Worm (Caenorhabditis elegans) whole organism, young adult: ENCODE data around the gene C46C2.5.

Source experiments
- B0261.1 ChIP-seq: sonication (generic microtip); optimal IDR thresholded peaks from 2 replicates; lab custom pipeline; 2016; ENCODE audit warnings: mild to moderate bottlenecking, missing genetic modification characterization, moderate library complexity, missing compliant biosample characterization
- F37B4.10 ChIP-seq: fragments of 200-800 bp; sonication (Bioruptor generic); IDR thresholded peaks from 2 replicates; pipeline ENCODE4 v1.3.6; 2022; ENCODE audit warnings: missing genetic modification characterization, missing compliant biosample characterization
- T07F8.4 ChIP-seq: sonication (generic microtip); optimal IDR thresholded peaks from 2 replicates; lab custom pipeline; 2016; ENCODE audit warnings: mild to moderate bottlenecking, missing genetic modification characterization, moderate library complexity, missing compliant biosample characterization
- athp-1 ChIP-seq: sonication (generic microtip); optimal IDR thresholded peaks from 2 replicates; lab custom pipeline; 2017; ENCODE audit warnings: mild to moderate bottlenecking, missing genetic modification characterization, missing compliant biosample characterization
- ekl-4 ChIP-seq: fragments of 200-800 bp; sonication (Bioruptor generic); IDR thresholded peaks from 2 replicates; pipeline ENCODE4 v1.3.6; 2022; ENCODE audit warnings: missing genetic modification reagents, missing genetic modification characterization, missing compliant biosample characterization
- lin-26 ChIP-seq: fragments of 200-800 bp; sonication (Bioruptor generic); IDR thresholded peaks from 2 replicates; pipeline ENCODE4 v1.3.6; 2022; ENCODE audit warnings: missing genetic modification reagents, missing genetic modification characterization, missing compliant biosample characterization
- repo-1 ChIP-seq: sonication (generic microtip); optimal IDR thresholded peaks from 2 replicates; lab custom pipeline; 2017; ENCODE audit warnings: mild to moderate bottlenecking, missing genetic modification characterization, missing compliant biosample characterization
- snpc-4 ChIP-seq, 5 experiments: fragments of 150-350 bp in 1 of 5; sonication (generic microtip) in 4 of 5; optimal IDR thresholded peaks; 2 replicates each; lab custom pipeline; 2014 to 2018; ENCODE audit warnings: missing genetic modification characterization in 5 of 5, missing biosample characterization in 3 of 5, antibody characterized with exemption in 2 of 5, mild to moderate bottlenecking in 2 of 5, missing compliant biosample characterization in 2 of 5, missing genotype in 2 of 5, moderate library complexity in 2 of 5, missing genetic modification reagents in 1 of 5

- no peak for TF ChIP-seq F37B4.10 (GFP tag; lab: Robert Waterston, UW)
- TF ChIP-seq lin-26 (GFP tag; lab: Robert Waterston, UW) = no peak
- TF ChIP-seq athp-1 = no peak
- TF ChIP-seq repo-1 (tag; lab: Kevin White, UChicago) = no peak
- no peak for TF ChIP-seq snpc-4 (GFP tag; optimal IDR thresholded peaks at IDR 0.05; lab: Kevin White, UChicago)
- TF ChIP-seq snpc-4 (tag; optimal IDR thresholded peaks at IDR 0.05; lab: Kevin White, UChicago) = no peak
- TF ChIP-seq ekl-4 = no peak
- no peak for TF ChIP-seq T07F8.4
- TF ChIP-seq B0261.1 (tag; lab: Kevin White, UChicago) = no peak
Observed at ce11 chrIV:9210841-9211240, 18.4 kb upstream of the C46C2.5 start.
